Fruit fly (Drosophila melanogaster) Kc167 (cell line): Measurements from ENCODE around the gene CG15923.

Source experiments
- Myc ChIP-seq: fragments of >200 bp; optimal IDR thresholded peaks from 2 replicates; lab custom pipeline; 2017; ENCODE audit warnings: missing external identifiers
- h ChIP-seq: fragments of >200 bp; optimal IDR thresholded peaks from 3 replicates; lab custom pipeline; 2018; ENCODE audit warnings: missing external identifiers
- psq ChIP-seq: fragments of >200 bp; optimal IDR thresholded peaks from 2 replicates; lab custom pipeline; 2017; ENCODE audit warnings: missing external identifiers

DNA sequence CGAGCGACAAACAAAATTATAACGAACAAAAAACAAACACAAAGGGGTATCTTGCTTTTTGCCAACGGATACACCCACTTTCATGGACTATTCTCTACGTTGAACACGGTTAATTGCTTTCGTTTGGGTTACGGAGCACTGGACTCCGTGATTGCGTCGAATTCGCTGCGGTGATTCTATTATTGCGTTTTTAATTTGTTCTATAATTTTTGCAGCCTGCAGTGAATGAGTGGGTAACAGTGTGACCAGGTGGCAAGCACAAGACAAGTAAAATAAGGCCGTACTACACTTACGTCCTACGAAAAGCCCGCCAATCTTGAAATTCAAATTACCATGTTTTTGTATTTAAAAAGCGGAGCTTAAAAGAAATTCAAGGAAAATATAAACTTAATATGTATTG lies 31.1 kb downstream of the CG15923 start, which contains the start of gene CG16953:
- TF ChIP-seq psq (no peak), Myc (lab: Kevin White, UChicago) (no peak), h (lab: Kevin White, UChicago) (no peak)
